Fruit fly (Drosophila melanogaster) whole organism, prepupa: ENCODE data around the gene CG13108.

Experiments
- Blimp-1 ChIP-seq: fragments of 200-800 bp; sonication (Bioruptor generic); optimal IDR thresholded peaks from 3 replicates; lab custom pipeline; 2017; ENCODE audit warnings: missing biosample characterization, missing genetic modification characterization, mild to moderate bottlenecking, moderate library complexity, missing genetic modification reagents
- CG10631 ChIP-seq: fragments of 200-800 bp; sonication (Bioruptor generic); optimal IDR thresholded peaks from 2 replicates; lab custom pipeline; 2016; ENCODE audit warnings: missing biosample characterization, missing genetic modification characterization
- CG10669 ChIP-seq: fragments of 200-800 bp; sonication (Bioruptor generic); optimal IDR thresholded peaks from 3 replicates; lab custom pipeline; 2018; ENCODE audit warnings: missing biosample characterization, mild to moderate bottlenecking, missing genetic modification characterization, moderate library complexity
- CG11294 ChIP-seq: fragments of 200-800 bp; sonication (Bioruptor generic); IDR thresholded peaks from 2 replicates; pipeline ENCODE4 v1.3.6; 2022; ENCODE audit warnings: missing biosample characterization, missing genetic modification characterization
- CG11762 ChIP-seq: fragments of 200-800 bp; sonication (Bioruptor generic); optimal IDR thresholded peaks from 3 replicates; lab custom pipeline; 2016; ENCODE audit warnings: missing biosample characterization, missing genetic modification characterization; ENCODE audit not compliant: insufficient read depth
- CG11902 ChIP-seq: fragments of 200-800 bp; sonication (Bioruptor generic); optimal IDR thresholded peaks from 3 replicates; lab custom pipeline; 2016; ENCODE audit warnings: missing biosample characterization, missing genetic modification characterization
- CG1621 ChIP-seq: fragments of 200-800 bp; sonication (Bioruptor generic); optimal IDR thresholded peaks from 3 replicates; lab custom pipeline; 2018; ENCODE audit warnings: missing biosample characterization, mild to moderate bottlenecking, missing genetic modification characterization
- CG16779 ChIP-seq: fragments of 200-800 bp; sonication (Bioruptor generic); optimal IDR thresholded peaks from 3 replicates; lab custom pipeline; 2017; ENCODE audit warnings: missing biosample characterization, mild to moderate bottlenecking, missing genetic modification characterization
- CG3032 ChIP-seq: fragments of 200-800 bp; optimal IDR thresholded peaks from 2 replicates; lab custom pipeline; 2019; ENCODE audit warnings: missing biosample characterization, mild to moderate bottlenecking, missing genetic modification characterization, moderate library complexity
- CG31627 ChIP-seq: fragments of 200-800 bp; sonication (Bioruptor generic); optimal IDR thresholded peaks from 3 replicates; lab custom pipeline; 2016; ENCODE audit warnings: missing biosample characterization, missing genetic modification characterization
- CG32006 ChIP-seq: fragments of 200-800 bp; sonication (Bioruptor generic); optimal IDR thresholded peaks from 3 replicates; lab custom pipeline; 2017; ENCODE audit warnings: missing biosample characterization, mild to moderate bottlenecking, missing genetic modification characterization
- CG34406 ChIP-seq: fragments of 200-800 bp; sonication (Bioruptor generic); optimal IDR thresholded peaks from 3 replicates; lab custom pipeline; 2016; ENCODE audit warnings: missing biosample characterization, missing genetic modification characterization
- CG3919 ChIP-seq: fragments of 200-800 bp; sonication (Bioruptor generic); optimal IDR thresholded peaks from 3 replicates; lab custom pipeline; 2016; ENCODE audit warnings: missing biosample characterization, missing genetic modification characterization
- CG4318 ChIP-seq: fragments of 200-800 bp; sonication (Bioruptor generic); optimal IDR thresholded peaks from 3 replicates; lab custom pipeline; 2017; ENCODE audit warnings: missing biosample characterization, mild to moderate bottlenecking, missing genetic modification characterization
- CG6276 ChIP-seq: fragments of 200-800 bp; sonication (Bioruptor generic); optimal IDR thresholded peaks from 2 replicates; lab custom pipeline; 2017; ENCODE audit warnings: missing biosample characterization, mild to moderate bottlenecking, missing genetic modification characterization
- CG6792 ChIP-seq: fragments of 200-800 bp; sonication (Bioruptor generic); optimal IDR thresholded peaks from 3 replicates; lab custom pipeline; 2016; ENCODE audit warnings: missing biosample characterization, missing genetic modification characterization
- CG6808 ChIP-seq: fragments of 200-800 bp; sonication (Bioruptor generic); optimal IDR thresholded peaks from 3 replicates; lab custom pipeline; 2017; ENCODE audit warnings: missing biosample characterization, missing genetic modification characterization, mild to moderate bottlenecking, moderate library complexity, missing genetic modification reagents
- CG7368 ChIP-seq: fragments of 200-800 bp; sonication (Bioruptor generic); optimal IDR thresholded peaks from 3 replicates; lab custom pipeline; 2016; ENCODE audit warnings: missing biosample characterization, missing genetic modification characterization
- CG8319 ChIP-seq: fragments of 200-800 bp; sonication (Bioruptor generic); optimal IDR thresholded peaks from 3 replicates; lab custom pipeline; 2016; ENCODE audit warnings: missing biosample characterization, missing genetic modification characterization
- CG8632 ChIP-seq: fragments of 200-800 bp; sonication (Bioruptor generic); optimal IDR thresholded peaks from 3 replicates; lab custom pipeline; 2016; ENCODE audit warnings: missing biosample characterization, missing genetic modification characterization
- CG9139 ChIP-seq: fragments of 200-800 bp; sonication (Bioruptor generic); optimal IDR thresholded peaks from 3 replicates; lab custom pipeline; 2017; ENCODE audit warnings: missing biosample characterization, mild to moderate bottlenecking, missing genetic modification characterization
- Eip75B ChIP-seq: fragments of 200-800 bp; sonication (Bioruptor generic); optimal IDR thresholded peaks from 3 replicates; lab custom pipeline; 2016; ENCODE audit warnings: missing biosample characterization, missing genetic modification characterization
- Eip78C ChIP-seq: fragments of 200-800 bp; sonication (Bioruptor generic); peaks from one replicate; lab custom pipeline; 2016; ENCODE audit warnings: missing biosample characterization, missing genetic modification characterization
- Eip93F ChIP-seq: fragments of 200-800 bp; sonication (Bioruptor generic); optimal IDR thresholded peaks from 2 replicates; lab custom pipeline; 2016; ENCODE audit warnings: missing biosample characterization, mild to moderate bottlenecking, missing genetic modification characterization
- Ets21C ChIP-seq: fragments of 200-800 bp; sonication (Bioruptor generic); optimal IDR thresholded peaks from 3 replicates; lab custom pipeline; 2016; ENCODE audit warnings: missing biosample characterization, missing genetic modification characterization
- Ets96B ChIP-seq: fragments of 200-800 bp; optimal IDR thresholded peaks from 2 replicates; lab custom pipeline; 2019; ENCODE audit warnings: missing biosample characterization, mild to moderate bottlenecking, missing genetic modification characterization, moderate library complexity
- Gug ChIP-seq: fragments of 200-800 bp; sonication (Bioruptor generic); IDR thresholded peaks from 2 replicates; pipeline ENCODE4 v1.3.6; 2022; ENCODE audit warnings: missing biosample characterization, missing genetic modification characterization
- Hr39 ChIP-seq: fragments of 200-800 bp; sonication (Bioruptor generic); optimal IDR thresholded peaks from 2 replicates; lab custom pipeline; 2016; ENCODE audit warnings: missing biosample characterization, missing genetic modification characterization
- Hr4 ChIP-seq: fragments of 200-800 bp; sonication (Bioruptor generic); optimal IDR thresholded peaks from 3 replicates; lab custom pipeline; 2016; ENCODE audit warnings: missing biosample characterization, missing genetic modification characterization
- Lpt ChIP-seq: fragments of 200-800 bp; sonication (Bioruptor generic); optimal IDR thresholded peaks from 3 replicates; lab custom pipeline; 2016; ENCODE audit warnings: missing biosample characterization, missing genetic modification characterization
- Met ChIP-seq: fragments of 200-800 bp; sonication (Bioruptor generic); optimal IDR thresholded peaks from 3 replicates; lab custom pipeline; 2016; ENCODE audit warnings: missing biosample characterization, missing genetic modification characterization
- OdsH ChIP-seq: fragments of 200-800 bp; sonication (Bioruptor generic); optimal IDR thresholded peaks from 3 replicates; lab custom pipeline; 2016; ENCODE audit warnings: missing biosample characterization, missing genetic modification characterization
- Smox ChIP-seq: fragments of 200-800 bp; sonication (Bioruptor generic); optimal IDR thresholded peaks from 3 replicates; lab custom pipeline; 2016; ENCODE audit warnings: missing biosample characterization, missing genetic modification characterization
- Sox102F ChIP-seq: fragments of 200-800 bp; sonication (Bioruptor generic); optimal IDR thresholded peaks from 2 replicates; lab custom pipeline; 2016; ENCODE audit warnings: missing biosample characterization, mild to moderate bottlenecking, missing genetic modification characterization
- Sox14 ChIP-seq: fragments of 200-800 bp; sonication (Bioruptor generic); optimal IDR thresholded peaks from 3 replicates; lab custom pipeline; 2016; ENCODE audit warnings: missing biosample characterization, missing genetic modification characterization
- Sox15 ChIP-seq: fragments of 200-800 bp; sonication (Bioruptor generic); optimal IDR thresholded peaks from 3 replicates; lab custom pipeline; 2016; ENCODE audit warnings: missing biosample characterization, missing genetic modification characterization
- achi ChIP-seq: fragments of 200-800 bp; sonication (Bioruptor generic); optimal IDR thresholded peaks from 3 replicates; lab custom pipeline; 2016; ENCODE audit warnings: missing biosample characterization, missing genetic modification characterization
- acj6 ChIP-seq: fragments of 200-800 bp; sonication (Bioruptor generic); optimal IDR thresholded peaks from 3 replicates; lab custom pipeline; 2016; ENCODE audit warnings: missing biosample characterization, missing genetic modification characterization
- cyc ChIP-seq: fragments of 200-800 bp; sonication (Bioruptor generic); optimal IDR thresholded peaks from 3 replicates; lab custom pipeline; 2016; ENCODE audit warnings: missing biosample characterization, missing genetic modification characterization
- dac ChIP-seq: fragments of 200-800 bp; sonication (Bioruptor generic); optimal IDR thresholded peaks from 2 replicates; lab custom pipeline; 2017; ENCODE audit warnings: missing biosample characterization, mild to moderate bottlenecking, missing genetic modification characterization
- dsx ChIP-seq: fragments of 200-800 bp; optimal IDR thresholded peaks from 3 replicates; lab custom pipeline; 2019; ENCODE audit warnings: missing biosample characterization, mild to moderate bottlenecking, missing genetic modification characterization, moderate library complexity; ENCODE audit not compliant: poor library complexity, severe bottlenecking
- eg ChIP-seq: fragments of 200-800 bp; sonication (Bioruptor generic); IDR thresholded peaks from 3 replicates; pipeline ENCODE4 v1.3.6; 2022; ENCODE audit warnings: missing biosample characterization, missing genetic modification characterization
- esn ChIP-seq: fragments of 200-800 bp; sonication (Bioruptor generic); optimal IDR thresholded peaks from 2 replicates; lab custom pipeline; 2016; ENCODE audit warnings: missing biosample characterization, mild to moderate bottlenecking, missing genetic modification characterization, moderate library complexity
- fd59A ChIP-seq: fragments of 200-800 bp; sonication (Bioruptor generic); optimal IDR thresholded peaks from 2 replicates; lab custom pipeline; 2017; ENCODE audit warnings: missing biosample characterization, mild to moderate bottlenecking, missing genetic modification characterization, missing genetic modification reagents
- lz ChIP-seq: fragments of 200-800 bp; sonication (Bioruptor generic); optimal IDR thresholded peaks from 3 replicates; lab custom pipeline; 2016; ENCODE audit warnings: missing biosample characterization, missing genetic modification characterization
- net ChIP-seq: fragments of 200-800 bp; sonication (Bioruptor generic); optimal IDR thresholded peaks from 3 replicates; lab custom pipeline; 2016; ENCODE audit warnings: missing biosample characterization, missing genetic modification characterization
- pdm3 ChIP-seq: fragments of 200-800 bp; sonication (Bioruptor generic); optimal IDR thresholded peaks from 3 replicates; lab custom pipeline; 2016; ENCODE audit warnings: missing biosample characterization, missing genetic modification characterization
- spab ChIP-seq: fragments of 200-800 bp; sonication (Bioruptor generic); optimal IDR thresholded peaks from 2 replicates; lab custom pipeline; 2017; ENCODE audit warnings: missing biosample characterization, mild to moderate bottlenecking, missing genetic modification characterization, missing genetic modification reagents
- ss ChIP-seq, 2 experiments: fragments of 200-800 bp; sonication (Bioruptor generic); optimal IDR thresholded peaks; 2 replicates in 1 of 2; 3 replicates in 1 of 2; lab custom pipeline; 2017 to 2018; ENCODE audit warnings: mild to moderate bottlenecking in 2 of 2, missing biosample characterization in 2 of 2, missing genetic modification characterization in 2 of 2, moderate library complexity in 1 of 2
- svp ChIP-seq: fragments of 200-800 bp; sonication (Bioruptor generic); peaks from one replicate; lab custom pipeline; 2016; ENCODE audit warnings: missing biosample characterization, missing genetic modification characterization
- topi ChIP-seq: fragments of 200-800 bp; sonication (Bioruptor generic); optimal IDR thresholded peaks from 3 replicates; lab custom pipeline; 2016; ENCODE audit warnings: missing biosample characterization, missing genetic modification characterization
- vri ChIP-seq: fragments of 200-800 bp; sonication (Bioruptor generic); optimal IDR thresholded peaks from 3 replicates; lab custom pipeline; 2016; ENCODE audit warnings: missing biosample characterization, mild to moderate bottlenecking, missing genetic modification characterization

Gene CG13108

dm6 chr2L:9175172-9175571 is 11.1 kb downstream of the CG13108 start:
- TF ChIP-seq CG31627 (no peak), Eip75B (no peak), Lpt (GFP tag; lab: Kevin White, UChicago) (peak; percentile 59), Ets96B (tag; lab: Kevin White, UChicago) (peak; percentile 61), Met (peak; percentile 5), Ets21C (GFP tag; lab: Kevin White, UChicago) (no peak), cyc (GFP tag; lab: Kevin White, UChicago) (no peak), CG32006 (GFP tag; lab: Kevin White, UChicago) (peak; percentile 51), CG11902 (GFP tag; lab: Kevin White, UChicago) (no peak), CG6808 (GFP tag; lab: Kevin White, UChicago) (peak; percentile 67), topi (GFP tag; lab: Kevin White, UChicago) (peak; percentile 24), CG8319 (GFP tag; lab: Kevin White, UChicago) (no peak), CG16779 (tag; lab: Kevin White, UChicago) (peak; percentile 93), lz (GFP tag; lab: Kevin White, UChicago) (no peak), Smox (GFP tag; lab: Kevin White, UChicago) (no peak), CG1621 (tag; lab: Kevin White, UChicago) (peak; percentile 40), CG8632 (GFP tag; lab: Kevin White, UChicago) (peak; percentile 1), CG3032 (tag; lab: Kevin White, UChicago) (peak; percentile 35), fd59A (GFP tag; lab: Kevin White, UChicago) (no peak), Sox102F (GFP tag; lab: Kevin White, UChicago) (peak; percentile 70), CG3919 (peak; percentile 4), acj6 (GFP tag; lab: Kevin White, UChicago) (no peak), achi (GFP tag; lab: Kevin White, UChicago) (peak; percentile 28), Eip78C (GFP tag; lab: Kevin White, UChicago) (peak; percentile 80), eg (GFP tag; lab: Robert Waterston, UW) (peak; percentile 97), OdsH (GFP tag; lab: Kevin White, UChicago) (no peak), Gug (peak; percentile 53), CG11294 (GFP tag; lab: Robert Waterston, UW) (peak; percentile 80; the same call in 1 of the 2 replicates), CG4318 (no peak), svp (GFP tag; lab: Kevin White, UChicago) (no peak), CG6276 (GFP tag; lab: Kevin White, UChicago) (peak; percentile 94), CG11762 (GFP tag; lab: Kevin White, UChicago) (no peak), CG10631 (no peak), esn (GFP tag; lab: Kevin White, UChicago) (no peak), Eip93F (peak; percentile 95), Sox15 (GFP tag; lab: Kevin White, UChicago) (no peak), Sox14 (GFP tag; lab: Kevin White, UChicago) (no peak), vri (peak; percentile 75), ss (GFP tag; optimal IDR thresholded peaks at IDR 0.05; lab: Kevin White, UChicago) (peak; percentile 70 to 76), pdm3 (GFP tag; lab: Kevin White, UChicago) (no peak), CG34406 (GFP tag; lab: Kevin White, UChicago) (peak; percentile 23), Hr4 (peak; percentile 24), Blimp-1 (GFP tag; lab: Kevin White, UChicago) (no peak), dac (GFP tag; lab: Kevin White, UChicago) (peak; percentile 58), net (GFP tag; lab: Kevin White, UChicago) (peak; percentile 73), CG7368 (no peak), Hr39 (GFP tag; lab: Kevin White, UChicago) (no peak), dsx (GFP tag; lab: Kevin White, UChicago) (peak; percentile 52), spab (GFP tag; lab: Kevin White, UChicago) (peak; percentile 13), CG9139 (GFP tag; lab: Kevin White, UChicago) (peak; percentile 63), CG10669 (peak; percentile 28), CG6792 (GFP tag; lab: Kevin White, UChicago) (no peak)
